Fruit fly (Drosophila melanogaster) whole organism, wandering third instar larva: ENCODE data around the gene Sema1a.

Experiments used
- Abd-B ChIP-seq: fragments of >200 bp; optimal IDR thresholded peaks from 2 replicates; lab custom pipeline; 2017; ENCODE audit warnings: missing biosample characterization, missing genetic modification characterization
- CG32264 ChIP-seq: fragments of 200-800 bp; sonication (Bioruptor generic); optimal IDR thresholded peaks from 2 replicates; lab custom pipeline; 2016; ENCODE audit warnings: missing biosample characterization, missing genetic modification characterization
- CG9705 ChIP-seq: fragments of 200-800 bp; sonication (Bioruptor generic); optimal IDR thresholded peaks from 2 replicates; lab custom pipeline; 2018; ENCODE audit warnings: missing biosample characterization, mild to moderate bottlenecking, missing genetic modification characterization
- CrebA ChIP-seq: fragments of 200-800 bp; sonication (Bioruptor generic); optimal IDR thresholded peaks from 2 replicates; lab custom pipeline; 2016; ENCODE audit warnings: missing biosample characterization, mild to moderate bottlenecking, missing genetic modification characterization, borderline replicate concordance
- Dfd ChIP-seq: fragments of >200 bp; optimal IDR thresholded peaks from 2 replicates; lab custom pipeline; 2017; ENCODE audit warnings: missing biosample characterization, missing genetic modification characterization
- GATAd ChIP-seq: sonication (Bioruptor generic); optimal IDR thresholded peaks from 2 replicates; lab custom pipeline; 2016; ENCODE audit warnings: missing biosample characterization, missing genetic modification characterization
- HLH106 ChIP-seq: fragments of 200-800 bp; optimal IDR thresholded peaks from 3 replicates; lab custom pipeline; 2019; ENCODE audit warnings: missing biosample characterization, mild to moderate bottlenecking, missing genetic modification characterization, moderate library complexity
- Hr78 ChIP-seq: fragments of >200 bp; optimal IDR thresholded peaks from 2 replicates; lab custom pipeline; 2017; ENCODE audit warnings: missing biosample characterization, missing genetic modification characterization
- Hr83 ChIP-seq: fragments of 200-300 bp; sonication (Bioruptor generic); optimal IDR thresholded peaks from 2 replicates; lab custom pipeline; 2016; ENCODE audit warnings: missing biosample characterization, mild to moderate bottlenecking, missing genetic modification characterization, moderate library complexity; ENCODE audit not compliant: poor library complexity, severe bottlenecking
- Jra ChIP-seq: sonication (Bioruptor generic); optimal IDR thresholded peaks from 2 replicates; lab custom pipeline; 2016; ENCODE audit warnings: missing biosample characterization, missing genetic modification characterization
- Mio ChIP-seq: sonication (Bioruptor generic); optimal IDR thresholded peaks from 2 replicates; lab custom pipeline; 2016; ENCODE audit warnings: missing biosample characterization, missing genetic modification characterization
- Myc ChIP-seq: fragments of >200 bp; optimal IDR thresholded peaks from 2 replicates; lab custom pipeline; 2017
- OdsH ChIP-seq: fragments of 200-800 bp; sonication (Bioruptor generic); optimal IDR thresholded peaks from 2 replicates; lab custom pipeline; 2016; ENCODE audit warnings: missing biosample characterization, mild to moderate bottlenecking, missing genetic modification characterization
- Rel ChIP-seq, 2 experiments: fragments of 200-800 bp; sonication (Bioruptor generic) in 1 of 2; optimal IDR thresholded peaks; 2 replicates in 1 of 2; 3 replicates in 1 of 2; lab custom pipeline; 2016 to 2019; ENCODE audit warnings: mild to moderate bottlenecking in 2 of 2, missing biosample characterization in 2 of 2, missing genetic modification characterization in 2 of 2, moderate library complexity in 1 of 2
- Sp1 ChIP-seq: fragments of 200-800 bp; sonication (Bioruptor generic); optimal IDR thresholded peaks from 3 replicates; lab custom pipeline; 2019; ENCODE audit warnings: missing biosample characterization, mild to moderate bottlenecking, missing genetic modification characterization, moderate library complexity
- Vsx2 ChIP-seq: fragments of 200-300, 225-300 bp; sonication (Bioruptor generic); optimal IDR thresholded peaks from 2 replicates; lab custom pipeline; 2018; ENCODE audit warnings: missing biosample characterization, missing genetic modification characterization; ENCODE audit not compliant: partially characterized antibody
- br ChIP-seq: fragments of 200-800 bp; sonication (Bioruptor generic); optimal IDR thresholded peaks from 2 replicates; lab custom pipeline; 2016; ENCODE audit warnings: missing biosample characterization, missing genetic modification characterization
- brk ChIP-seq: fragments of 200-800 bp; sonication (Bioruptor generic); optimal IDR thresholded peaks from 2 replicates; lab custom pipeline; 2016; ENCODE audit warnings: missing biosample characterization, mild to moderate bottlenecking, missing genetic modification characterization
- dsf ChIP-seq: sonication (Bioruptor generic); optimal IDR thresholded peaks from 2 replicates; lab custom pipeline; 2016; ENCODE audit warnings: missing biosample characterization, missing genetic modification characterization, borderline replicate concordance
- ey ChIP-seq: fragments of 200-800 bp; sonication (Bioruptor generic); optimal IDR thresholded peaks from 2 replicates; lab custom pipeline; 2016; ENCODE audit warnings: missing biosample characterization, missing genetic modification characterization
- foxo ChIP-seq, 2 experiments: fragments of 200-800 bp; sonication (Bioruptor generic); optimal IDR thresholded peaks; 2 replicates in 1 of 2; 3 replicates in 1 of 2; lab custom pipeline; 2016 to 2017; ENCODE audit warnings: missing biosample characterization in 2 of 2, missing genetic modification characterization in 2 of 2
- fru ChIP-seq: fragments of 200-800 bp; sonication (Bioruptor generic); optimal IDR thresholded peaks from 3 replicates; lab custom pipeline; 2016; ENCODE audit warnings: missing biosample characterization, mild to moderate bottlenecking, missing genetic modification characterization
- h ChIP-seq: fragments of 200-800 bp; sonication (Bioruptor generic); optimal IDR thresholded peaks from 3 replicates; lab custom pipeline; 2016; ENCODE audit warnings: missing biosample characterization, mild to moderate bottlenecking, missing genetic modification characterization
- jim ChIP-seq: fragments of 175-275, 200-325 bp; sonication (Bioruptor generic); optimal IDR thresholded peaks from 2 replicates; lab custom pipeline; 2016; ENCODE audit warnings: missing biosample characterization, mild to moderate bottlenecking, missing genetic modification characterization
- lola ChIP-seq: fragments of >200 bp; optimal IDR thresholded peaks from 2 replicates; lab custom pipeline; 2017; ENCODE audit warnings: missing biosample characterization, missing genetic modification characterization
- pan ChIP-seq: fragments of >200 bp; optimal IDR thresholded peaks from 2 replicates; lab custom pipeline; 2017
- psq ChIP-seq: fragments of 200-800 bp; sonication (Bioruptor generic); optimal IDR thresholded peaks from 3 replicates; lab custom pipeline; 2017; ENCODE audit warnings: missing biosample characterization, mild to moderate bottlenecking, missing genetic modification characterization, moderate library complexity
- rgr ChIP-seq: fragments of 200-800 bp; sonication (Bioruptor generic); optimal IDR thresholded peaks from 3 replicates; lab custom pipeline; 2016; ENCODE audit warnings: missing biosample characterization, mild to moderate bottlenecking, missing genetic modification characterization
- sage ChIP-seq: fragments of 200-800 bp; sonication (Bioruptor generic); optimal IDR thresholded peaks from 2 replicates; lab custom pipeline; 2016; ENCODE audit warnings: missing biosample characterization, mild to moderate bottlenecking, missing genetic modification characterization
- tai ChIP-seq: sonication (Bioruptor generic); optimal IDR thresholded peaks from 2 replicates; lab custom pipeline; 2016; ENCODE audit warnings: missing biosample characterization, missing genetic modification characterization
- usp ChIP-seq: fragments of >200 bp; optimal IDR thresholded peaks from 2 replicates; lab custom pipeline; 2017; ENCODE audit warnings: missing biosample characterization, missing genetic modification characterization

Sema1a gene

DNA sequence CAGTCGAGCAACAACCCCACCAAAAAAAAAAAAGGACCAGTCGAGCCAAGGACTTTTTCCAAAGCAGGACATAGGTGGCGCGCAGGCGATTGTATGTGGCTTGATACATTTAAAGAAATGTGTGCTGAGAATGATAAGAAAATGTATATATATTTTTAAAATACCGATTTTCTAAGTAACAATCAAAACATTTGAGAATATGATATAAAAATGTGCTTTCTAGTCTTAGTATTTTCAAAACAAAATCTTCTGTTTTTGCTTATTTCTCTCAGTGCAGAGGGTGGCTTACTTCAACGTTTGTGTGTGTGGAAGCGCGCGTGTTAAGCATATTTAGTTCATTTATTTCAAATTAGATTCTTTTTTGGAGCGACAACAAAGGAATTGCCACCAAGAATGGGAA, 60.7 kb downstream of the Sema1a start (continued):
- no peak for TF ChIP-seq CG9705 (GFP tag; lab: Kevin White, UChicago)
- TF ChIP-seq pan (lab: Kevin White, UChicago) = no peak

DNA sequence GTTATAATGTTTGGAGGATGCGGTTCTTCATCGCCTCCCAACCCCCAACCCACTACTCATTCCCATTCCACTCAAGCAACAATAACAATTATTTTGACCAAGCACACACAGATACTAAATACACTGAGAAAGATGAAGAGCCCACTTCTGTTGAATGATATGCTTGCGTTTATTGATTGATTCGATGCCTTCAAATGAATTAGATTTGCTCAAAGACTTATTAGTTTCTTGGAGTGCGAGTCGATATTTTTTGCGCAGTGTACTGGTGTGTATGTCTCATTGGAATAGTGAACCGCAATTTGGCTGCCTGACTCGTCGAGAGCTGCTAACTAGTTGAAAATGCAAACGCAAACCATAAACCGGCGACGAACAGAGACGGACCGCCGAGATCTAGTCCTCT, 68.9 kb downstream of the Sema1a start:
- TF ChIP-seq Dfd (GFP tag; lab: Kevin White, UChicago) = no peak
- no peak for TF ChIP-seq Myc (lab: Kevin White, UChicago)
- no peak for TF ChIP-seq pan (lab: Kevin White, UChicago)
- TF ChIP-seq br (GFP tag; lab: Kevin White, UChicago) = no peak
- no peak for TF ChIP-seq OdsH (GFP tag; lab: Kevin White, UChicago)
- TF ChIP-seq h (GFP tag; lab: Kevin White, UChicago) = no peak
- TF ChIP-seq brk (GFP tag; lab: Kevin White, UChicago) = no peak
- TF ChIP-seq lola (GFP tag; lab: Kevin White, UChicago) = no peak
- no peak for TF ChIP-seq CG9705 (GFP tag; lab: Kevin White, UChicago)
- TF ChIP-seq Vsx2 (GFP tag; lab: Kevin White, UChicago) = no peak
- TF ChIP-seq Rel (GFP tag; optimal IDR thresholded peaks at IDR 0.05; lab: Kevin White, UChicago) = no peak
- no peak for TF ChIP-seq Rel (tag; optimal IDR thresholded peaks at IDR 0.05; lab: Kevin White, UChicago)
- TF ChIP-seq Mio (GFP tag; lab: Kevin White, UChicago) = no peak
- TF ChIP-seq jim (GFP tag; lab: Kevin White, UChicago) = no peak
- no peak for TF ChIP-seq Hr78 (GFP tag; lab: Kevin White, UChicago)
- TF ChIP-seq dsf (GFP tag; lab: Kevin White, UChicago) = no peak
- TF ChIP-seq ey = no peak

- TF ChIP-seq jim (GFP tag; lab: Kevin White, UChicago) = no peak
- no peak for TF ChIP-seq CG32264 (GFP tag; lab: Kevin White, UChicago)
- TF ChIP-seq Vsx2 (GFP tag; lab: Kevin White, UChicago) = no peak
- TF ChIP-seq Sp1 (GFP tag; lab: Kevin White, UChicago) = no peak
- no peak for TF ChIP-seq psq (GFP tag; lab: Kevin White, UChicago)
- no peak for TF ChIP-seq HLH106 (tag; lab: Kevin White, UChicago)
- TF ChIP-seq GATAd (GFP tag; lab: Kevin White, UChicago) = no peak
- no peak for TF ChIP-seq fru (GFP tag; lab: Kevin White, UChicago)
- TF ChIP-seq Hr78 (GFP tag; lab: Kevin White, UChicago) = no peak
- TF ChIP-seq CrebA (GFP tag; lab: Kevin White, UChicago) = no peak
- TF ChIP-seq Mio (GFP tag; lab: Kevin White, UChicago) = no peak
- no peak for TF ChIP-seq rgr (GFP tag; lab: Kevin White, UChicago)
- no peak for TF ChIP-seq Jra (GFP tag; lab: Kevin White, UChicago)
- no peak for TF ChIP-seq OdsH (GFP tag; lab: Kevin White, UChicago)
- no peak for TF ChIP-seq foxo (GFP tag; optimal IDR thresholded peaks at IDR 0.05; lab: Kevin White, UChicago)
- TF ChIP-seq pan (lab: Kevin White, UChicago) = no peak
Measured at dm6 chr2L:8611977-8612593, 70.1 kb downstream of the Sema1a start.

- no peak for TF ChIP-seq Abd-B (GFP tag; lab: Kevin White, UChicago)
- TF ChIP-seq Hr83 (GFP tag; lab: Kevin White, UChicago) = no peak
Measured at dm6 chr2L:8612688-8613087, 70.7 kb downstream of the Sema1a start.

DNA sequence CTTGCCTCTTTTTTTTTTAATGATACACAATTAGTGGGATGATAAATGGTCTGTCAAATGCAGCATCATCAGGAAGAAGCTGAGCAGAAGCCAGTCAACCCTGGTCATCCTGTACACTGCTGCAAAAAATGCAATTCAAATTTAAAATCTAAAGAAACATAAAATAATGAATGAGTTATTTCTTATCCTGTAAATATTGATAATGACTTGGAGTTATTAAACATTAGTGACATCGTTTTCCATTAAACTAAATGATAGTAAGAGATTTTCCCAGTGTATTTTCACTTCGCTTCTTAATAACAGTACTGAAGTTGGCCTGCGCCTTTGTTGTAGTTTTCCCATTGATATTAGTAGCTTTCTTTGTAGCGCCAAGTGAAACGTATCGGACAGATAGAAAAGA, 73.0 kb downstream of the Sema1a start:
- TF ChIP-seq Hr78 (GFP tag; lab: Kevin White, UChicago) (no peak), CG32264 (GFP tag; lab: Kevin White, UChicago) (no peak), usp (GFP tag; lab: Kevin White, UChicago) (no peak), fru (GFP tag; lab: Kevin White, UChicago) (no peak), sage (GFP tag; lab: Kevin White, UChicago) (no peak), Mio (GFP tag; lab: Kevin White, UChicago) (no peak), Sp1 (GFP tag; lab: Kevin White, UChicago) (no peak), tai (no peak), lola (GFP tag; lab: Kevin White, UChicago) (no peak), GATAd (GFP tag; lab: Kevin White, UChicago) (no peak)
- TF ChIP-seq, all 38 proteins: peak for 0
